Worm (Caenorhabditis elegans) whole organism, L4 larva: Measurements from ENCODE around the gene W02A2.12.

Experiments used
- F44E2.7 ChIP-seq: fragments of 200-800 bp; sonication (Bioruptor generic); IDR thresholded peaks from 2 replicates; pipeline ENCODE4 v2.1.2; 2022; ENCODE audit warnings: missing genetic modification characterization, missing compliant biosample characterization
- ama-1 ChIP-seq: fragments of 150-350 bp; optimal IDR thresholded peaks from 2 replicates; lab custom pipeline; 2014; ENCODE audit warnings: inconsistent platforms, mixed read lengths
- dpl-1 ChIP-seq: fragments of 150-350 bp; optimal IDR thresholded peaks from 2 replicates; lab custom pipeline; 2014; ENCODE audit warnings: missing biosample characterization, missing genetic modification reagents, missing genetic modification characterization
- egl-27 ChIP-seq: sonication (generic microtip); optimal IDR thresholded peaks from 3 replicates; lab custom pipeline; 2017; ENCODE audit warnings: missing biosample characterization, missing genetic modification reagents, missing genetic modification characterization
- jun-1 ChIP-seq: fragments of 150-350 bp; optimal IDR thresholded peaks from 2 replicates; lab custom pipeline; 2014; ENCODE audit warnings: missing biosample characterization, missing genetic modification reagents, missing genetic modification characterization
- lin-15B ChIP-seq: fragments of 150-350 bp; sonication (generic microtip); optimal IDR thresholded peaks from 3 replicates; lab custom pipeline; 2014; ENCODE audit warnings: missing biosample characterization, missing genetic modification characterization
- mdl-1 ChIP-seq, 2 experiments: fragments of 150-350 bp in 1 of 2; sonication (generic microtip) in 1 of 2; optimal IDR thresholded peaks; 2 replicates each; lab custom pipeline; 2014 to 2017; ENCODE audit warnings: missing biosample characterization in 2 of 2, missing genetic modification characterization in 2 of 2
- nhr-25 ChIP-seq: sonication (generic microtip); optimal IDR thresholded peaks from 2 replicates; lab custom pipeline; 2017; ENCODE audit warnings: missing genetic modification characterization, mild to moderate bottlenecking, missing compliant biosample characterization, antibody characterized with exemption, moderate library complexity, borderline replicate concordance; ENCODE audit not compliant: insufficient read depth
- nhr-76 ChIP-seq: fragments of 150-350 bp; optimal IDR thresholded peaks from 2 replicates; lab custom pipeline; 2014; ENCODE audit warnings: missing biosample characterization, missing genetic modification characterization
- pha-4 ChIP-seq, 2 experiments: fragments of 150-350 bp in 1 of 2; fragments of 200-800 bp in 1 of 2; sonication (Bioruptor generic) in 1 of 2; IDR thresholded peaks in 1 of 2; optimal IDR thresholded peaks in 1 of 2; 2 replicates each; pipeline versions ENCODE4 v1.3.6 to Lab custom; 2014 to 2022; ENCODE audit warnings: missing genetic modification characterization in 2 of 2, missing genetic modification reagents in 2 of 2, missing biosample characterization in 1 of 2, missing compliant biosample characterization in 1 of 2
- snpc-4 ChIP-seq: fragments of 150-350 bp; optimal IDR thresholded peaks from 2 replicates; lab custom pipeline; 2014; ENCODE audit warnings: missing biosample characterization, missing genetic modification characterization
- zag-1 ChIP-seq: fragments of 150-350 bp; optimal IDR thresholded peaks from 2 replicates; lab custom pipeline; 2014; ENCODE audit warnings: missing biosample characterization, missing genetic modification characterization
- ztf-11 ChIP-seq: fragments of 150-350 bp; optimal IDR thresholded peaks from 2 replicates; lab custom pipeline; 2014; ENCODE audit warnings: missing biosample characterization, missing genetic modification characterization

ce11 chrIV:13342555-13342954, 6.1 kb downstream of the W02A2.12 start, which contains the start of gene W02A2.5:
- no peak for TF ChIP-seq nhr-25 (tag; lab: Kevin White, UChicago)
- TF ChIP-seq egl-27 (tag; lab: Kevin White, UChicago) = no peak
- no peak for TF ChIP-seq zag-1 (tag; lab: Kevin White, UChicago)
- TF ChIP-seq F44E2.7 = no peak
- TF ChIP-seq mdl-1 (tag; optimal IDR thresholded peaks at IDR 0.05; lab: Kevin White, UChicago) = no peak
- TF ChIP-seq snpc-4 (tag; lab: Kevin White, UChicago) = no peak
- TF ChIP-seq nhr-76 (tag; lab: Kevin White, UChicago) = no peak
- no peak for TF ChIP-seq dpl-1
- no peak for TF ChIP-seq ztf-11 (tag; lab: Kevin White, UChicago)
- no peak for TF ChIP-seq pha-4 (GFP tag; IDR thresholded peaks at IDR 0.05; lab: Robert Waterston, UW)
- no peak for TF ChIP-seq pha-4 (tag; optimal IDR thresholded peaks at IDR 0.05; lab: Kevin White, UChicago)
- no peak for TF ChIP-seq lin-15B
- no peak for TF ChIP-seq jun-1 (tag; lab: Kevin White, UChicago)
- no peak for TF ChIP-seq ama-1 (lab: Kevin White, UChicago)
